Comparison of ENCODE assay signal across 4 worm cellular contexts in the genomic region with DNA sequence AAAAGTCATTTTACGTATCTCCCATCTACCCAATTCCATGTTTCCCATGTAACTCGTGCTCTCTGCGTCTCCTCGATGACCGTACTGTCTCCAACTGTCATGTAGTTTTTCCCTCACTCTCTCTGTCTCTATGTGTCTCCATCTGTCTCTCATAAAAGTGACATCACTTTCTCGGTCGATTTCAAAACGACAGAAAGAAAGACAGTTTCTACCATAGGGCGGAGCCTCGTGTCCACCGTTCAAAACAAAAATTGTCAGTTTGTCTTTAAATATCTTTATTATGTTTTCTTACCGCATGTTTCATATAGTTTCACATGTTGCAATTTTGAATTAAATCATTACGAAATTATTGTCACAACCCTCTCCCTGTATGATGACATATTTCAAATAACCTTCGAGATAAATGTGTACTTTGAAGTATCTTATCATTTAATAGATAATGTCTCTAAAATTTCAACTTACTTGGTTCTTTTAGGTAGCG.
TF ChIP-seq lines count a peak whose summit lies in the region.

No protein-coding gene starts in this region.

TF ChIP-seq in whole organism, L2 larva, 48 proteins besides CTCF, POLR2A, EP300 and RAD21 (continues in another document):
- TF ChIP-seq gmeb-1 (tag; optimal IDR thresholded peaks at IDR 0.05; lab: Kevin White, UChicago) (peak; percentile 67), mab-5 (tag; optimal IDR thresholded peaks at IDR 0.05; lab: Kevin White, UChicago) (peak; percentile 39), ZK546.5 (tag; optimal IDR thresholded peaks at IDR 0.05; lab: Kevin White, UChicago) (no peak), snpc-4 (tag; optimal IDR thresholded peaks at IDR 0.05; lab: Kevin White, UChicago) (peak; percentile 4), sma-3 (GFP tag; optimal IDR thresholded peaks at IDR 0.05; lab: Kevin White, UChicago) (peak; percentile 95), fos-1 (tag; optimal IDR thresholded peaks at IDR 0.05; lab: Kevin White, UChicago) (peak; percentile 94), nhr-129 (tag; optimal IDR thresholded peaks at IDR 0.05; lab: Kevin White, UChicago) (peak; percentile 90), ceh-16 (tag; optimal IDR thresholded peaks at IDR 0.05; lab: Kevin White, UChicago) (peak; percentile 34), nhr-237 (tag; optimal IDR thresholded peaks at IDR 0.05; lab: Kevin White, UChicago) (no peak), nhr-25 (tag; optimal IDR thresholded peaks at IDR 0.05; lab: Kevin White, UChicago) (peak; percentile 93), R02D3.7 (tag; optimal IDR thresholded peaks at IDR 0.05; lab: Kevin White, UChicago) (no peak), dmd-4 (tag; optimal IDR thresholded peaks at IDR 0.05; lab: Kevin White, UChicago) (no peak), ztf-4 (tag; optimal IDR thresholded peaks at IDR 0.05; lab: Kevin White, UChicago) (peak; percentile 79), aly-2 (tag; optimal IDR thresholded peaks at IDR 0.05; lab: Kevin White, UChicago) (no peak), nhr-6 (tag; optimal IDR thresholded peaks at IDR 0.05; lab: Kevin White, UChicago) (peak; percentile 94), egl-27 (tag; optimal IDR thresholded peaks at IDR 0.05; lab: Kevin White, UChicago) (peak; percentile 89), mdl-1 (tag; optimal IDR thresholded peaks at IDR 0.05; lab: Kevin White, UChicago) (peak; percentile 64 to 71), nhr-21 (tag; optimal IDR thresholded peaks at IDR 0.05; lab: Kevin White, UChicago) (peak; percentile 92), blmp-1 (tag; optimal IDR thresholded peaks at IDR 0.05; lab: Kevin White, UChicago; ENCODE audit: insufficient read depth) (peak; percentile 69), ztf-11 (tag; optimal IDR thresholded peaks at IDR 0.05; lab: Kevin White, UChicago) (no peak), nhr-10 (tag; optimal IDR thresholded peaks at IDR 0.05; lab: Kevin White, UChicago) (no peak), elt-1 (tag; optimal IDR thresholded peaks at IDR 0.05; lab: Kevin White, UChicago) (peak; percentile 30)

TF ChIP-seq in whole organism, L4 larva, 104 proteins besides CTCF, POLR2A, EP300 and RAD21 (continues in another document):
- TF ChIP-seq lim-7 (GFP tag; IDR thresholded peaks at IDR 0.05; lab: Robert Waterston, UW) (no peak), F37D6.2 (tag; optimal IDR thresholded peaks at IDR 0.05; lab: Kevin White, UChicago) (no peak), php-3 (GFP tag; IDR thresholded peaks at IDR 0.05; lab: Robert Waterston, UW) (peak; percentile 89), nhr-28 (tag; optimal IDR thresholded peaks at IDR 0.05; lab: Kevin White, UChicago) (peak; percentile 88), mxl-3 (GFP tag; optimal IDR thresholded peaks at IDR 0.05; lab: Kevin White, UChicago) (peak; percentile 81), ama-1 (optimal IDR thresholded peaks at IDR 0.05; lab: Kevin White, UChicago) (no peak), mes-2 (tag; optimal IDR thresholded peaks at IDR 0.05; lab: Kevin White, UChicago; ENCODE audit: poor library complexity, severe bottlenecking) (peak; percentile 67), nhr-77 (tag; optimal IDR thresholded peaks at IDR 0.05; lab: Kevin White, UChicago) (peak; percentile 76), nhr-10 (tag; optimal IDR thresholded peaks at IDR 0.05; lab: Kevin White, UChicago) (peak; percentile 61), T20F7.1 (GFP tag; optimal IDR thresholded peaks at IDR 0.05; lab: Kevin White, UChicago) (peak; percentile 64), F44E2.7 (GFP tag; IDR thresholded peaks at IDR 0.05; lab: Robert Waterston, UW) (no peak), F49E8.2 (tag; optimal IDR thresholded peaks at IDR 0.05; lab: Kevin White, UChicago; ENCODE audit: borderline replicate concordance) (no peak), nhr-41 (GFP tag; IDR thresholded peaks at IDR 0.05; lab: Robert Waterston, UW) (no peak), gei-8 (GFP tag; optimal IDR thresholded peaks at IDR 0.05; lab: Kevin White, UChicago) (peak; percentile 67), ztf-7 (tag; optimal IDR thresholded peaks at IDR 0.05; lab: Kevin White, UChicago) (peak; percentile 52), skn-1 (tag; optimal IDR thresholded peaks at IDR 0.05; lab: Kevin White, UChicago) (no peak), nhr-42 (GFP tag; IDR thresholded peaks at IDR 0.05; lab: Robert Waterston, UW) (no peak), dmd-6 (GFP tag; IDR thresholded peaks at IDR 0.05; lab: Robert Waterston, UW) (peak; percentile 98), zfp-2 (tag; optimal IDR thresholded peaks at IDR 0.05; lab: Kevin White, UChicago) (no peak), ceh-20 (GFP tag; IDR thresholded peaks at IDR 0.05; lab: Robert Waterston, UW) (peak; percentile 77), daf-16 (GFP tag; optimal IDR thresholded peaks at IDR 0.05; lab: Kevin White, UChicago) (peak in 1 of 2 experiments; percentile 39), daf-16 (tag; optimal IDR thresholded peaks at IDR 0.05; lab: Kevin White, UChicago) (peak; percentile 23)

TF ChIP-seq in whole organism, late embryonic, 69 proteins besides CTCF, POLR2A, EP300 and RAD21:
- no peak for TF ChIP-seq ceh-6 (GFP tag; optimal IDR thresholded peaks at IDR 0.05; lab: Kevin White, UChicago)
- no peak for TF ChIP-seq ceh-19 (GFP tag; optimal IDR thresholded peaks at IDR 0.05; lab: Kevin White, UChicago)
- peak; percentile 57 for TF ChIP-seq ceh-18 (tag; optimal IDR thresholded peaks at IDR 0.05; lab: Kevin White, UChicago)
- TF ChIP-seq elt-2 (tag; optimal IDR thresholded peaks at IDR 0.05; lab: Kevin White, UChicago) = peak; percentile 59
- TF ChIP-seq pqm-1 (tag; optimal IDR thresholded peaks at IDR 0.05; lab: Kevin White, UChicago) = peak; percentile 55
- TF ChIP-seq hlh-30 (tag; optimal IDR thresholded peaks at IDR 0.05; lab: Kevin White, UChicago; ENCODE audit: insufficient read depth) = peak; percentile 48
- TF ChIP-seq gmeb-2 (tag; optimal IDR thresholded peaks at IDR 0.05; lab: Kevin White, UChicago) = no peak
- TF ChIP-seq nfya-1 (tag; optimal IDR thresholded peaks at IDR 0.05; lab: Kevin White, UChicago) = peak; percentile 70
- TF ChIP-seq unc-55 (GFP tag; optimal IDR thresholded peaks at IDR 0.05; lab: Kevin White, UChicago) = peak; percentile 88
- TF ChIP-seq Y22D7AL.16 (tag; optimal IDR thresholded peaks at IDR 0.05; lab: Kevin White, UChicago) = no peak
- peak; percentile 52 for TF ChIP-seq pax-1 (tag; optimal IDR thresholded peaks at IDR 0.05; lab: Kevin White, UChicago)
- peak; percentile 31 for TF ChIP-seq ceh-31 (tag; optimal IDR thresholded peaks at IDR 0.05; lab: Kevin White, UChicago)
- TF ChIP-seq mec-3 (tag; optimal IDR thresholded peaks at IDR 0.05; lab: Kevin White, UChicago; ENCODE audit: borderline replicate concordance) = no peak
- no peak for TF ChIP-seq ztf-16 (tag; optimal IDR thresholded peaks at IDR 0.05; lab: Kevin White, UChicago)
- TF ChIP-seq K02D7.2 (tag; optimal IDR thresholded peaks at IDR 0.05; lab: Kevin White, UChicago) = no peak

TF ChIP-seq in whole organism, mixed stage, embryonic, 35 proteins besides CTCF, POLR2A, EP300 and RAD21:
- no peak for TF ChIP-seq ceh-43 (GFP tag; optimal IDR thresholded peaks at IDR 0.05; lab: Kevin White, UChicago)
- TF ChIP-seq ham-2 (GFP tag; optimal IDR thresholded peaks at IDR 0.05; lab: Kevin White, UChicago) = no peak
- TF ChIP-seq flh-1 (GFP tag; optimal IDR thresholded peaks at IDR 0.05; lab: Kevin White, UChicago) = no peak
- TF ChIP-seq sem-2 (GFP tag; optimal IDR thresholded peaks at IDR 0.05; lab: Kevin White, UChicago) = no peak
- TF ChIP-seq ceh-83 (GFP tag; optimal IDR thresholded peaks at IDR 0.05; lab: Kevin White, UChicago) = no peak
- no peak for TF ChIP-seq mls-2 (tag; optimal IDR thresholded peaks at IDR 0.05; lab: Kevin White, UChicago)
- TF ChIP-seq lin-13 (tag; optimal IDR thresholded peaks at IDR 0.05; lab: Kevin White, UChicago) = no peak
- TF ChIP-seq nhr-28 (tag; optimal IDR thresholded peaks at IDR 0.05; lab: Kevin White, UChicago) = no peak
- TF ChIP-seq elt-1 (tag; optimal IDR thresholded peaks at IDR 0.05; lab: Kevin White, UChicago; ENCODE audit: borderline replicate concordance, insufficient read depth) = no peak
- TF ChIP-seq ztf-11 (tag; optimal IDR thresholded peaks at IDR 0.05; lab: Kevin White, UChicago) = no peak
- no peak for TF ChIP-seq zip-8 (tag; optimal IDR thresholded peaks at IDR 0.05; lab: Kevin White, UChicago)
- no peak for TF ChIP-seq lin-32 (GFP tag; optimal IDR thresholded peaks at IDR 0.05; lab: Kevin White, UChicago)
- peak; percentile 6 for TF ChIP-seq mep-1 (tag; optimal IDR thresholded peaks at IDR 0.05; lab: Kevin White, UChicago)
- TF ChIP-seq nhr-237 (tag; optimal IDR thresholded peaks at IDR 0.05; lab: Kevin White, UChicago) = peak; percentile 68
- TF ChIP-seq cnd-1 (tag; optimal IDR thresholded peaks at IDR 0.05; lab: Kevin White, UChicago) = no peak
- peak; percentile 22 for TF ChIP-seq ceh-39 (tag; optimal IDR thresholded peaks at IDR 0.05; lab: Kevin White, UChicago)
- TF ChIP-seq hlh-1 (tag; optimal IDR thresholded peaks at IDR 0.05; lab: Kevin White, UChicago) = no peak
- peak; percentile 92 for TF ChIP-seq unc-62 (GFP tag; optimal IDR thresholded peaks at IDR 0.05; lab: Kevin White, UChicago)
- TF ChIP-seq nhr-12 (tag; optimal IDR thresholded peaks at IDR 0.05; lab: Kevin White, UChicago) = no peak
- TF ChIP-seq unc-39 (tag; optimal IDR thresholded peaks at IDR 0.05; lab: Kevin White, UChicago) = no peak
- TF ChIP-seq nhr-76 (tag; optimal IDR thresholded peaks at IDR 0.05; lab: Kevin White, UChicago) = no peak
- TF ChIP-seq sptf-1 (tag; optimal IDR thresholded peaks at IDR 0.05; lab: Kevin White, UChicago) = no peak
- peak; percentile 52 for TF ChIP-seq ces-1 (GFP tag; optimal IDR thresholded peaks at IDR 0.05; lab: Kevin White, UChicago)
- no peak for TF ChIP-seq drap-1 (GFP tag; optimal IDR thresholded peaks at IDR 0.05; lab: Kevin White, UChicago)
- TF ChIP-seq tbx-8 (GFP tag; optimal IDR thresholded peaks at IDR 0.05; lab: Kevin White, UChicago) = no peak
- TF ChIP-seq blmp-1 (tag; optimal IDR thresholded peaks at IDR 0.05; lab: Kevin White, UChicago) = no peak
- TF ChIP-seq M03D4.4 (tag; optimal IDR thresholded peaks at IDR 0.05; lab: Kevin White, UChicago) = no peak
- peak; percentile 24 for TF ChIP-seq pha-4 (tag; optimal IDR thresholded peaks at IDR 0.05; lab: Kevin White, UChicago)
- TF ChIP-seq bed-3 (GFP tag; optimal IDR thresholded peaks at IDR 0.05; lab: Kevin White, UChicago) = no peak
- no peak for TF ChIP-seq mab-5 (tag; optimal IDR thresholded peaks at IDR 0.05; lab: Kevin White, UChicago)
- TF ChIP-seq unc-120 (tag; optimal IDR thresholded peaks at IDR 0.05; lab: Kevin White, UChicago; ENCODE audit: poor library complexity, severe bottlenecking) = no peak
- no peak for TF ChIP-seq elt-3 (tag; optimal IDR thresholded peaks at IDR 0.05; lab: Kevin White, UChicago)
- TF ChIP-seq lsy-2 (tag; optimal IDR thresholded peaks at IDR 0.05; lab: Kevin White, UChicago) = no peak
- TF ChIP-seq snpc-4 (tag; optimal IDR thresholded peaks at IDR 0.05; lab: Kevin White, UChicago) = no peak
- TF ChIP-seq nhr-2 (tag; optimal IDR thresholded peaks at IDR 0.05; lab: Kevin White, UChicago) = peak; percentile 22
